Worm (Caenorhabditis elegans) whole organism, L1 larva: ENCODE data around the gene pygo-1.
"Not testable (repeated sequence)": the region's sequence is repeated elsewhere in the genome, so short reads cannot be mapped to it uniquely, and the experiment has no call there.

Source experiments
- C34B4.2 ChIP-seq: sonication (generic microtip); optimal IDR thresholded peaks from 2 replicates; lab custom pipeline; 2017; ENCODE audit warnings: mild to moderate bottlenecking, missing genetic modification characterization, missing compliant biosample characterization
- Y116A8C.19 ChIP-seq: sonication (generic microtip); optimal IDR thresholded peaks from 2 replicates; lab custom pipeline; 2016; ENCODE audit warnings: missing compliant biosample characterization, missing genetic modification characterization, borderline replicate concordance
- aly-2 ChIP-seq: fragments of 150-350 bp; optimal IDR thresholded peaks from 2 replicates; lab custom pipeline; 2014; ENCODE audit warnings: missing biosample characterization, missing genetic modification characterization
- blmp-1 ChIP-seq: fragments of 150-350 bp; optimal IDR thresholded peaks from 2 replicates; lab custom pipeline; 2014; ENCODE audit warnings: missing biosample characterization, missing genetic modification characterization
- ceh-82 ChIP-seq, 3 experiments: fragments of 150-350 bp in 1 of 3; sonication (generic microtip) in 2 of 3; optimal IDR thresholded peaks; 2 replicates each; lab custom pipeline; 2014 to 2017; ENCODE audit warnings: missing biosample characterization in 3 of 3, missing genetic modification characterization in 3 of 3
- ceh-90 ChIP-seq: sonication (generic microtip); optimal IDR thresholded peaks from 2 replicates; lab custom pipeline; 2016; ENCODE audit warnings: missing genetic modification characterization, missing compliant biosample characterization
- ces-1 ChIP-seq: fragments of 150-350 bp; optimal IDR thresholded peaks from 2 replicates; lab custom pipeline; 2014; ENCODE audit warnings: missing biosample characterization, missing genetic modification reagents, missing genetic modification characterization
- dsc-1 ChIP-seq: sonication (generic microtip); optimal IDR thresholded peaks from 2 replicates; lab custom pipeline; 2016; ENCODE audit warnings: mild to moderate bottlenecking, missing genetic modification characterization, missing compliant biosample characterization
- efl-1 ChIP-seq, 4 experiments: fragments of 150-350 bp; optimal IDR thresholded peaks in 3 of 4; peaks in 1 of 4; 1 replicate in 1 of 4; 2 replicates in 3 of 4; lab custom pipeline; 2014; ENCODE audit warnings: missing biosample characterization in 2 of 4, missing genetic modification characterization in 2 of 4, missing genetic modification reagents in 2 of 4
- elt-2 ChIP-seq: sonication (generic microtip); optimal IDR thresholded peaks from 2 replicates; lab custom pipeline; 2016; ENCODE audit warnings: missing genetic modification characterization, mild to moderate bottlenecking, inconsistent platforms, missing compliant biosample characterization, missing genetic modification reagents
- elt-3 ChIP-seq, 6 experiments: fragments of 150-350 bp in 1 of 6; sonication (generic microtip); optimal IDR thresholded peaks; 2 replicates each; lab custom pipeline; 2017 to 2018; ENCODE audit warnings: missing biosample characterization in 6 of 6, missing genetic modification characterization in 6 of 6, inconsistent platforms in 1 of 6
- ets-5 ChIP-seq: fragments of 200-800 bp; sonication (Bioruptor generic); IDR thresholded peaks from 2 replicates; pipeline ENCODE4 v1.3.6; 2022; ENCODE audit warnings: missing genetic modification characterization, missing compliant biosample characterization
- fkh-10 ChIP-seq: sonication (generic microtip); optimal IDR thresholded peaks from 2 replicates; lab custom pipeline; 2017; ENCODE audit warnings: missing biosample characterization, missing genetic modification reagents, missing genetic modification characterization
- fos-1 ChIP-seq: fragments of 150-350 bp; optimal IDR thresholded peaks from 2 replicates; lab custom pipeline; 2014; ENCODE audit warnings: missing biosample characterization, missing genetic modification characterization
- grh-1 ChIP-seq: fragments of 200-800 bp; sonication (Bioruptor generic); IDR thresholded peaks from 2 replicates; pipeline ENCODE4 v1.3.6; 2022; ENCODE audit warnings: missing genetic modification reagents, missing genetic modification characterization, missing compliant biosample characterization
- hlh-17 ChIP-seq: fragments of 200-800 bp; sonication (Bioruptor generic); optimal IDR thresholded peaks from 2 replicates; lab custom pipeline; 2018; ENCODE audit warnings: missing genetic modification characterization, mild to moderate bottlenecking, missing compliant biosample characterization, moderate library complexity, borderline replicate concordance
- hlh-4 ChIP-seq: sonication (generic microtip); optimal IDR thresholded peaks from 2 replicates; lab custom pipeline; 2016; ENCODE audit warnings: mild to moderate bottlenecking, missing genetic modification characterization, missing compliant biosample characterization
- irx-1 ChIP-seq: sonication (generic microtip); optimal IDR thresholded peaks from 2 replicates; lab custom pipeline; 2016; ENCODE audit warnings: missing genetic modification characterization, missing compliant biosample characterization
- lin-13 ChIP-seq: fragments of 150-350 bp; optimal IDR thresholded peaks from 2 replicates; lab custom pipeline; 2014; ENCODE audit warnings: missing biosample characterization, missing genetic modification reagents, missing genetic modification characterization
- lin-14 ChIP-seq: fragments of 200-800 bp; sonication (Bioruptor generic); optimal IDR thresholded peaks from 2 replicates; lab custom pipeline; 2018; ENCODE audit warnings: mild to moderate bottlenecking, missing genetic modification characterization, moderate library complexity, missing compliant biosample characterization
- lin-35 ChIP-seq, 2 experiments: fragments of 150-350 bp; optimal IDR thresholded peaks; 2 replicates each; lab custom pipeline; 2014; ENCODE audit warnings: missing biosample characterization in 2 of 2, missing genetic modification characterization in 2 of 2, missing genetic modification reagents in 2 of 2
- mab-9 ChIP-seq: fragments of 200-800 bp; sonication (Bioruptor generic); IDR thresholded peaks from 2 replicates; pipeline ENCODE4 v1.3.6; 2022; ENCODE audit warnings: missing genetic modification reagents, missing genetic modification characterization, missing compliant biosample characterization
- mef-2 ChIP-seq: fragments of 150-350 bp; optimal IDR thresholded peaks from 2 replicates; lab custom pipeline; 2014; ENCODE audit warnings: missing biosample characterization, missing genetic modification characterization
- nhr-19 ChIP-seq: fragments of 200-800 bp; sonication (Bioruptor generic); conservative IDR thresholded peaks from 2 replicates; pipeline ENCODE4 v1.3.6; 2022; ENCODE audit warnings: missing genetic modification characterization, missing compliant biosample characterization
- nhr-20 ChIP-seq: sonication (generic microtip); optimal IDR thresholded peaks from 2 replicates; lab custom pipeline; 2016; ENCODE audit warnings: mild to moderate bottlenecking, missing genetic modification characterization, missing compliant biosample characterization
- nhr-47 ChIP-seq: sonication (generic microtip); optimal IDR thresholded peaks from 2 replicates; lab custom pipeline; 2016; ENCODE audit warnings: mild to moderate bottlenecking, missing genetic modification characterization, moderate library complexity, missing compliant biosample characterization
- nhr-71 ChIP-seq: sonication (generic microtip); optimal IDR thresholded peaks from 2 replicates; lab custom pipeline; 2016; ENCODE audit warnings: mild to moderate bottlenecking, missing genetic modification characterization, moderate library complexity, missing compliant biosample characterization
- nhr-85 ChIP-seq: sonication (generic microtip); peaks from one replicate; lab custom pipeline; 2016; ENCODE audit warnings: missing genetic modification characterization, inconsistent platforms, missing compliant biosample characterization
- nhr-90 ChIP-seq: sonication (generic microtip); optimal IDR thresholded peaks from 2 replicates; lab custom pipeline; 2016; ENCODE audit warnings: mild to moderate bottlenecking, missing genetic modification characterization, missing compliant biosample characterization; ENCODE audit not compliant: poor library complexity
- pag-3 ChIP-seq: sonication (generic microtip); optimal IDR thresholded peaks from 2 replicates; lab custom pipeline; 2017; ENCODE audit warnings: missing genetic modification characterization, mild to moderate bottlenecking, missing compliant biosample characterization, antibody characterized with exemption, borderline replicate concordance; ENCODE audit not compliant: insufficient read depth
- pqm-1 ChIP-seq: sonication (generic microtip); optimal IDR thresholded peaks from 3 replicates; lab custom pipeline; 2017; ENCODE audit warnings: missing biosample characterization, missing genetic modification characterization
- rnt-1 ChIP-seq: sonication (generic microtip); optimal IDR thresholded peaks from 2 replicates; lab custom pipeline; 2016; ENCODE audit warnings: mild to moderate bottlenecking, missing genetic modification characterization, moderate library complexity, missing compliant biosample characterization
- snpc-4 ChIP-seq: fragments of 150-350 bp; optimal IDR thresholded peaks from 2 replicates; lab custom pipeline; 2014; ENCODE audit warnings: missing biosample characterization, missing genetic modification characterization
- sox-4 ChIP-seq: sonication (generic microtip); optimal IDR thresholded peaks from 2 replicates; lab custom pipeline; 2016; ENCODE audit warnings: missing genetic modification characterization, missing compliant biosample characterization
- sptf-1 ChIP-seq: fragments of 150-350 bp; optimal IDR thresholded peaks from 2 replicates; lab custom pipeline; 2014; ENCODE audit warnings: missing biosample characterization, missing genetic modification characterization
- sup-37 ChIP-seq: fragments of 200-800 bp; sonication (Bioruptor generic); optimal IDR thresholded peaks from 2 replicates; lab custom pipeline; 2018; ENCODE audit warnings: mild to moderate bottlenecking, missing genetic modification characterization, missing compliant biosample characterization
- swsn-7 ChIP-seq: sonication (generic microtip); optimal IDR thresholded peaks from 2 replicates; lab custom pipeline; 2016; ENCODE audit warnings: missing genetic modification characterization, missing compliant biosample characterization
- unc-30 ChIP-seq: sonication (generic microtip); optimal IDR thresholded peaks from 2 replicates; lab custom pipeline; 2017; ENCODE audit warnings: missing biosample characterization, missing genetic modification characterization
- vab-15 ChIP-seq: sonication (generic microtip); optimal IDR thresholded peaks from 2 replicates; lab custom pipeline; 2017; ENCODE audit warnings: missing genotype, mild to moderate bottlenecking, missing genetic modification characterization, missing compliant biosample characterization
- xbp-1 ChIP-seq: sonication (generic microtip); optimal IDR thresholded peaks from 2 replicates; lab custom pipeline; 2016; ENCODE audit warnings: missing genetic modification characterization, missing compliant biosample characterization

Gene pygo-1

ce11 chrIV:5054297-5054696 lies 28.8 kb upstream of the pygo-1 start:
- no peak for TF ChIP-seq ets-5 (GFP tag; lab: Robert Waterston, UW)
- peak; percentile 48; the same call in 1 of the 2 replicates for TF ChIP-seq mab-9 (GFP tag; lab: Robert Waterston, UW)
- peak; percentile 62 for TF ChIP-seq unc-30 (tag; lab: Kevin White, UChicago)

- no peak for TF ChIP-seq blmp-1 (tag; lab: Kevin White, UChicago)
- TF ChIP-seq ceh-90 (tag; lab: Kevin White, UChicago), result no peak
- no peak for TF ChIP-seq C34B4.2 (tag; lab: Kevin White, UChicago)
- TF ChIP-seq Y116A8C.19 (tag; lab: Kevin White, UChicago), result no peak
- TF ChIP-seq mef-2 (tag; lab: Kevin White, UChicago), result no peak
- TF ChIP-seq lin-13, result no peak
- no peak for TF ChIP-seq hlh-4 (tag; lab: Kevin White, UChicago)
- TF ChIP-seq, all 84 proteins: peak for 0
Measured at ce11 chrIV:5055964-5056588, 27.0 kb upstream of the pygo-1 start, which contains the start of gene msp-55. Gene msp-55, minus strand, starts transcription at chrIV:5056014.

- TF ChIP-seq irx-1 (tag; lab: Kevin White, UChicago) (no peak), ets-5 (GFP tag; lab: Robert Waterston, UW) (no peak), mab-9 (GFP tag; lab: Robert Waterston, UW) (no peak), lin-13 (no peak), elt-2 (tag; lab: Kevin White, UChicago) (no peak), sptf-1 (tag; lab: Kevin White, UChicago) (no peak), xbp-1 (tag; lab: Kevin White, UChicago) (no peak), ces-1 (no peak), pqm-1 (tag; lab: Kevin White, UChicago) (no peak), dsc-1 (no peak), sup-37 (GFP tag; lab: Kevin White, UChicago) (no peak), sox-4 (tag; lab: Kevin White, UChicago) (no peak), aly-2 (tag; lab: Kevin White, UChicago) (no peak), unc-30 (tag; lab: Kevin White, UChicago) (no peak), hlh-17 (GFP tag; lab: Kevin White, UChicago) (no peak)
Measured at ce11 chrIV:5060984-5061383, 22.1 kb upstream of the pygo-1 start, which contains the start of gene C09B9.7. Gene C09B9.7, minus strand, starts transcription at chrIV:5061084.

ce11 chrIV:5062278-5062677 lies 20.8 kb upstream of the pygo-1 start, which contains the start of gene msp-57:
Gene msp-57, plus strand, starts transcription at chrIV:5062578.
- TF ChIP-seq lin-14 (GFP tag; lab: Kevin White, UChicago); vab-15 (tag; lab: Kevin White, UChicago); blmp-1 (tag; lab: Kevin White, UChicago): not testable (repeated sequence)

- TF ChIP-seq nhr-71 (peak; percentile 43), ceh-82 (tag; optimal IDR thresholded peaks at IDR 0.05; lab: Kevin White, UChicago) (no peak), C34B4.2 (tag; lab: Kevin White, UChicago) (no peak), nhr-85 (tag; lab: Kevin White, UChicago) (peak; percentile 75), elt-3 (tag; optimal IDR thresholded peaks at IDR 0.05; lab: Kevin White, UChicago) (peak in 1 of 6 experiments; percentile 5), aly-2 (tag; lab: Kevin White, UChicago) (peak; percentile 35), nhr-90 (peak; percentile 70), rnt-1 (tag; lab: Kevin White, UChicago) (peak; percentile 16), lin-35 (GFP tag; optimal IDR thresholded peaks at IDR 0.05; lab: Kevin White, UChicago) (peak in 1 of 2 experiments; percentile 4), xbp-1 (tag; lab: Kevin White, UChicago) (peak; percentile 5), fos-1 (tag; lab: Kevin White, UChicago) (peak; percentile 18), fkh-10 (GFP tag; lab: Kevin White, UChicago) (no peak), pag-3 (tag; lab: Kevin White, UChicago) (no peak), lin-13 (no peak), lin-14 (GFP tag; lab: Kevin White, UChicago) (peak; percentile 64), nhr-19 (GFP tag; lab: Robert Waterston, UW) (peak; percentile 66), swsn-7 (tag; lab: Kevin White, UChicago) (peak; percentile 15), efl-1 (optimal IDR thresholded peaks at IDR 0.05; lab: Kevin White, UChicago) (peak in 1 of 2 experiments; percentile 12), efl-1 (GFP tag; optimal IDR thresholded peaks at IDR 0.05 in 1 of 2; lab: Kevin White, UChicago) (no peak), sptf-1 (tag; lab: Kevin White, UChicago) (no peak), snpc-4 (tag; lab: Kevin White, UChicago) (peak; percentile 96), grh-1 (0 out of 2 replicates have a peak, but pooled peaks have one; percentile 34), nhr-20 (tag; lab: Kevin White, UChicago) (peak; percentile 60), nhr-47 (tag; lab: Kevin White, UChicago) (peak; percentile 52)
Measured at ce11 chrIV:5063297-5063696, 19.8 kb upstream of the pygo-1 start.
